Worm (Caenorhabditis elegans) whole organism, late embryonic: Measurements from ENCODE around the gene F40A3.3.

ENCODE experiments used
- T23F11.4 ChIP-seq: fragments of 200-800 bp; sonication (Bioruptor generic); optimal IDR thresholded peaks from 2 replicates; lab custom pipeline; 2018; ENCODE audit warnings: mild to moderate bottlenecking, missing genetic modification characterization, missing compliant biosample characterization
- ahr-1 ChIP-seq: sonication (generic microtip); optimal IDR thresholded peaks from 2 replicates; lab custom pipeline; 2016; ENCODE audit warnings: missing genetic modification characterization, missing compliant biosample characterization
- ama-1 ChIP-seq: fragments of 150-350 bp; optimal IDR thresholded peaks from 2 replicates; lab custom pipeline; 2014
- ceh-14 ChIP-seq: sonication (generic microtip); optimal IDR thresholded peaks from 2 replicates; lab custom pipeline; 2016; ENCODE audit warnings: missing genotype, missing genetic modification characterization, missing compliant biosample characterization
- ceh-18 ChIP-seq: sonication (generic microtip); optimal IDR thresholded peaks from 2 replicates; lab custom pipeline; 2016; ENCODE audit warnings: missing genetic modification characterization, missing compliant biosample characterization
- ceh-2 ChIP-seq: sonication (generic microtip); optimal IDR thresholded peaks from 2 replicates; lab custom pipeline; 2016; ENCODE audit warnings: missing genotype, missing genetic modification characterization, missing compliant biosample characterization
- ceh-22 ChIP-seq: sonication (generic microtip); optimal IDR thresholded peaks from 2 replicates; lab custom pipeline; 2017; ENCODE audit warnings: missing biosample characterization, missing genetic modification characterization
- ceh-24 ChIP-seq: sonication (generic microtip); optimal IDR thresholded peaks from 2 replicates; lab custom pipeline; 2016; ENCODE audit warnings: mild to moderate bottlenecking, missing genetic modification characterization, missing compliant biosample characterization
- ceh-34 ChIP-seq: sonication (generic microtip); optimal IDR thresholded peaks from 2 replicates; lab custom pipeline; 2016; ENCODE audit warnings: mild to moderate bottlenecking, missing genetic modification characterization, missing compliant biosample characterization
- ceh-48 ChIP-seq: sonication (generic microtip); optimal IDR thresholded peaks from 2 replicates; lab custom pipeline; 2016; ENCODE audit warnings: missing genetic modification characterization, inconsistent platforms, missing compliant biosample characterization
- ceh-6 ChIP-seq: fragments of 200-800 bp; sonication (Bioruptor generic); optimal IDR thresholded peaks from 2 replicates; lab custom pipeline; 2018; ENCODE audit warnings: mild to moderate bottlenecking, missing genetic modification characterization, missing compliant biosample characterization
- dmd-4 ChIP-seq: sonication (generic microtip); optimal IDR thresholded peaks from 2 replicates; lab custom pipeline; 2016; ENCODE audit warnings: borderline replicate concordance, missing genetic modification characterization, missing compliant biosample characterization
- elt-2 ChIP-seq: sonication (generic microtip); optimal IDR thresholded peaks from 2 replicates; lab custom pipeline; 2016; ENCODE audit warnings: missing genetic modification reagents, missing genetic modification characterization, missing compliant biosample characterization
- fkh-10 ChIP-seq: fragments of 150-350 bp; optimal IDR thresholded peaks from 2 replicates; lab custom pipeline; 2014; ENCODE audit warnings: missing biosample characterization, missing genetic modification reagents, missing genetic modification characterization
- fkh-6 ChIP-seq: sonication (generic microtip); optimal IDR thresholded peaks from 2 replicates; lab custom pipeline; 2016; ENCODE audit warnings: missing genetic modification characterization, missing compliant biosample characterization
- hlh-13 ChIP-seq: fragments of 200-800 bp; sonication (Bioruptor generic); optimal IDR thresholded peaks from 2 replicates; lab custom pipeline; 2018; ENCODE audit warnings: mild to moderate bottlenecking, missing genetic modification characterization, missing compliant biosample characterization
- hlh-30 ChIP-seq: sonication (generic microtip); optimal IDR thresholded peaks from 2 replicates; lab custom pipeline; 2017; ENCODE audit warnings: antibody characterized with exemption, missing genetic modification characterization, missing compliant biosample characterization; ENCODE audit not compliant: insufficient read depth
- hlh-6 ChIP-seq: sonication (generic microtip); optimal IDR thresholded peaks from 2 replicates; lab custom pipeline; 2016; ENCODE audit warnings: missing genotype, missing genetic modification characterization, missing compliant biosample characterization
- hlh-8 ChIP-seq: sonication (generic microtip); optimal IDR thresholded peaks from 2 replicates; lab custom pipeline; 2016; ENCODE audit warnings: missing genotype, missing genetic modification characterization, missing compliant biosample characterization
- lim-6 ChIP-seq: sonication (generic microtip); optimal IDR thresholded peaks from 2 replicates; lab custom pipeline; 2016; ENCODE audit warnings: missing genetic modification characterization, missing compliant biosample characterization
- lin-11 ChIP-seq: fragments of 200-800 bp; sonication (Bioruptor generic); optimal IDR thresholded peaks from 2 replicates; lab custom pipeline; 2018; ENCODE audit warnings: mild to moderate bottlenecking, missing genetic modification characterization, missing compliant biosample characterization
- nfya-1 ChIP-seq: sonication (generic microtip); optimal IDR thresholded peaks from 2 replicates; lab custom pipeline; 2017; ENCODE audit warnings: missing genetic modification characterization, mild to moderate bottlenecking, missing compliant biosample characterization, antibody characterized with exemption, moderate library complexity
- pax-1 ChIP-seq: fragments of 150-350 bp; optimal IDR thresholded peaks from 2 replicates; lab custom pipeline; 2014; ENCODE audit warnings: missing biosample characterization, missing genetic modification characterization
- pha-4 ChIP-seq: fragments of 150-350 bp; optimal IDR thresholded peaks from 2 replicates; lab custom pipeline; 2018; ENCODE audit warnings: missing biosample characterization, missing genetic modification reagents, missing genetic modification characterization
- pqm-1 ChIP-seq: sonication (generic microtip); optimal IDR thresholded peaks from 2 replicates; lab custom pipeline; 2016; ENCODE audit warnings: missing genetic modification characterization, missing compliant biosample characterization
- ref-2 ChIP-seq: sonication (generic microtip); optimal IDR thresholded peaks from 2 replicates; lab custom pipeline; 2016; ENCODE audit warnings: missing genetic modification characterization, missing compliant biosample characterization
- sdc-2 ChIP-seq: sonication (generic microtip); optimal IDR thresholded peaks from 2 replicates; lab custom pipeline; 2016; ENCODE audit warnings: missing genotype, missing genetic modification characterization, missing compliant biosample characterization
- sox-2 ChIP-seq: fragments of 200-800 bp; sonication (Bioruptor generic); IDR thresholded peaks from 2 replicates; pipeline ENCODE4 v1.3.6; 2022; ENCODE audit warnings: missing genetic modification reagents, missing genetic modification characterization, missing compliant biosample characterization
- tbx-2 ChIP-seq: sonication (generic microtip); optimal IDR thresholded peaks from 2 replicates; lab custom pipeline; 2016; ENCODE audit warnings: missing genetic modification characterization, missing compliant biosample characterization
- ttx-3 ChIP-seq: sonication (generic microtip); optimal IDR thresholded peaks from 2 replicates; lab custom pipeline; 2016; ENCODE audit warnings: missing genetic modification reagents, missing genetic modification characterization, missing compliant biosample characterization
- unc-42 ChIP-seq: sonication (generic microtip); optimal IDR thresholded peaks from 2 replicates; lab custom pipeline; 2016; ENCODE audit warnings: missing genotype, missing genetic modification characterization, missing compliant biosample characterization
- unc-55 ChIP-seq: sonication (generic microtip); optimal IDR thresholded peaks from 2 replicates; lab custom pipeline; 2017; ENCODE audit warnings: missing biosample characterization, missing genetic modification reagents, missing genetic modification characterization
- unc-86 ChIP-seq: sonication (generic microtip); optimal IDR thresholded peaks from 2 replicates; lab custom pipeline; 2016; ENCODE audit warnings: missing genetic modification characterization, missing compliant biosample characterization
- ztf-16 ChIP-seq: sonication (generic microtip); optimal IDR thresholded peaks from 2 replicates; lab custom pipeline; 2017; ENCODE audit warnings: missing genetic modification characterization, missing compliant biosample characterization

F40A3.3 gene

DNA sequence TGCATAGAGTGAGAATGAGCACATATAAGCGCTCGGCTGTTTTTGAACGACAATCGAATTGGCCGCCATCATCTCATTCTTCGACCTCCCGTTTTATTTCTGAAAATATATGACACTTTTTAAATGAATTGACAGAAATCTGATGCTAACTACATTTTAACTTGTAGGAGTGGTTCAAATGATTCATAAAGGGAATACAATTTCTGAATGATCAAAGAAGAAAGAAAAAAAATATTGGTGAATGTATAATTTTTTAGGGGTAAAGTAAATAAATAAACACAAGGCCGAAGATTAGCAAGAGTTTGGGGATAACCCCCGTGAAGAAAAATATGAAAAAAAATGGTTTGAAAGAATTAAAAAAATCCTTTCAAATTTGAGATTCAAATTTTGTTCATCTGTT, 12.6 kb upstream of the F40A3.3 start, which contains the start of gene C37C3.11:
C37C3.11 (minus strand) TSS at position 101 of the 400 bp plus-strand sequence.
- no peak for TF ChIP-seq ceh-24 (tag; lab: Kevin White, UChicago)
- TF ChIP-seq lim-6 (tag; lab: Kevin White, UChicago), result no peak
- no peak for TF ChIP-seq hlh-13
- no peak for TF ChIP-seq ref-2 (tag; lab: Kevin White, UChicago)
- TF ChIP-seq pax-1 (tag; lab: Kevin White, UChicago), result no peak
- TF ChIP-seq ama-1 (lab: Kevin White, UChicago), result no peak

DNA sequence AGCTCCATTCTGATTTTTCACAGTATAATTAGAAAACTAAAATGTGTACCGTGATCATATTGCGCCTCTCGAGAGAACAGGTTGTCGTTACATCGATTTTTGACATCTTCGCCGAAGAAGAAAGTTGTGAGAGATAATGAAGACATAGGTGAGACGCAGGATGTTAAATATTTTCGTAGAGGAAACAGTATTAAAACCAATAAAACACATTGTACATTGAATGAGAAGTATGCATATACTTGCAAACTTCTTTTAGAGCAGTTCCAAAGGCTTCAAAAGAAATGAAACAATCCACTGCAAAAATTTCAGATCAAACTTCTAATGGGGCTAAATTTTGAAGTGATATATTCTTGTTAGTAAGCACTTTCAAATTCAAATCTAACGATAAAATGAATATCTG, 6.5 kb upstream of the F40A3.3 start, which contains the start of gene nipi-4:
nipi-4 (minus strand) TSS at position 101 of the 400 bp plus-strand sequence.
- no peak for TF ChIP-seq sdc-2
- no peak for TF ChIP-seq hlh-6 (tag; lab: Kevin White, UChicago)
- no peak for TF ChIP-seq ttx-3 (tag; lab: Kevin White, UChicago)
- no peak for TF ChIP-seq ceh-2 (tag; lab: Kevin White, UChicago)
- no peak for TF ChIP-seq ceh-22 (tag; lab: Kevin White, UChicago)
- TF ChIP-seq dmd-4 (tag; lab: Kevin White, UChicago), result no peak
- no peak for TF ChIP-seq ceh-48 (tag; lab: Kevin White, UChicago)
- TF ChIP-seq tbx-2 (tag; lab: Kevin White, UChicago), result no peak
- no peak for TF ChIP-seq ahr-1 (tag; lab: Kevin White, UChicago)
- no peak for TF ChIP-seq T23F11.4 (GFP tag; lab: Kevin White, UChicago)
- no peak for TF ChIP-seq ceh-34 (tag; lab: Kevin White, UChicago)
- TF ChIP-seq ceh-14 (tag; lab: Kevin White, UChicago), result no peak

DNA sequence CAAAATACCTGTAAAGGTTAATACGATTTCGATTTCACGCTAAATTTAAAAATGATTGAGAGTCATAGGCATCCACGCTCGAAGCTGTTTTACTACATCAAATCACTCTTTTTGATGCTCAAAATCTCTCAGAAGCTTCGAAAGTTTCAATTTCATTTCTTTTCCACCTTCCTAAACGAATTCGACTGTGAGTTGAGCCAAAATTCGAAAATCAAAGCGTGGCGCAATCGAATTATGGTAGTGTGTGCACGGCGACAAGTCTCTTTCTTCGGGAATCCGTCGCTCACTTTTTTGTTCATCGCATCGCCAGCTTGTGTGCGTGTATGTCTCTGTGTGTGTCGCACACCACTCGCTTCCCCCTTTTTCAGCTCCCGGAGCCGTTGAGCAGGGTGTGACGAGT, 4.3 kb upstream of the F40A3.3 start:
- TF ChIP-seq unc-86, result no peak
- TF ChIP-seq unc-42 (tag; lab: Kevin White, UChicago), result peak; percentile 96
- no peak for TF ChIP-seq nfya-1 (tag; lab: Kevin White, UChicago)
- TF ChIP-seq fkh-10, result peak; percentile 16
- TF ChIP-seq ama-1 (lab: Kevin White, UChicago), result no peak

DNA sequence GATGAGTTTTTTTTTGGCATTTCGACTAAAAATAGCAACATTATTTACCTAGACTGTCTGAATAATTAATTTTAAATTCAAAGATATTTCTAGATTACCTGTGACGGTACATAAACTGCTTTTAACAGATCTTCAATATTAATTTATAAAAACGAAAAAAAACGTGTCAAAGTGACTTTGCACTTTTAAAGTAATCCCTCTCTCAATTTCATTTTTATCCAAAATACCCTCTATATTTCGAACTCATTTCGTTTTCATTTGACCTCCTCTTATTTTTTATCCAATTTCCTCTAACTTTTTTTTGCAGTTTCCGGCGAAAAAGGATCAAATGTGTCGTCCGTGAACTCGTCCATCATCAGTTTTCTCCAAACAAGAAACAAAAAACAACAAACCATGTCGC, 1.8 kb upstream of the F40A3.3 start, which contains the start of gene F40A3.4:
F40A3.4 (plus strand) TSS at position 301 of the 400 bp plus-strand sequence.
- no peak for TF ChIP-seq sox-2
- TF ChIP-seq lin-11 (tag; lab: Kevin White, UChicago), result no peak
- TF ChIP-seq ztf-16 (tag; lab: Kevin White, UChicago), result no peak
- no peak for TF ChIP-seq unc-55 (GFP tag; lab: Kevin White, UChicago)
- no peak for TF ChIP-seq fkh-6
- no peak for TF ChIP-seq hlh-30 (tag; lab: Kevin White, UChicago)
- TF ChIP-seq pqm-1 (tag; lab: Kevin White, UChicago), result no peak
- no peak for TF ChIP-seq unc-42 (tag; lab: Kevin White, UChicago)
- no peak for TF ChIP-seq unc-86
- TF ChIP-seq ceh-18, result no peak
- TF ChIP-seq hlh-8 (tag; lab: Kevin White, UChicago), result no peak
- no peak for TF ChIP-seq ceh-24 (tag; lab: Kevin White, UChicago)
- no peak for TF ChIP-seq nfya-1 (tag; lab: Kevin White, UChicago)
- no peak for TF ChIP-seq sdc-2
- TF ChIP-seq elt-2, result no peak
- TF ChIP-seq ceh-6, result no peak

DNA sequence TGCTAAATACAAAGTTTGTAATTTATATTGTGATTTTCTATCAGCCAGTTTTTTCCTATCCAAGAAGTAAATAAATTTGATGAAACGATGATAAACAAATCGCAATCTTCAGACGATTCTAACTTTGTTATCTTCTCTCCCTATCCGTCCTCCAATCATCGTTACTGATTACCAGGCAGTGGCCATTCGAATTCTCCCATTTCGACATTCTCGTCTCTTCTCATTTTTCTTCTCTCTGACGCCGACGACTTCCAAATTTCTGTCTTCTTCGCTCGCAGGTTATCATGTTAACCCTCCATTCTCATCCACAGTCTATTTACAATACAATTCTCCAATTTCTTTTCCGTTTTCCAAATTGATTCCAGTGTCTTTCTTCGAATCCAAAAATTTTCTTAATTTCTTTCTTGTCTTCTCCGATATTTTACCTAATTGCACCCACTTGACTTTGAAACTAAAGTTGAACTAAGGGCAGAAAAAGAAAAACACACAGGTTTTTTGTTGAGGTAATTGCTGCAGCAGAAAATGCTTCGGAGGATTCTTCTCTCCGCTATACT, 1.2 kb downstream of the F40A3.3 start, which contains the start of gene F40A3.2:
F40A3.2 (plus strand) TSS at position 504 of the 554 bp plus-strand sequence.
- TF ChIP-seq pha-4, result no peak
